Worm (Caenorhabditis elegans): ENCODE results near the gene kars-1.

ce11 chrII:7095970-7096369, 23.8 kb upstream of the kars-1 start:
- no peak for TF ChIP-seq ref-1 (GFP tag; conservative IDR thresholded peaks at IDR 0.05)
- no peak for TF ChIP-seq T22C8.4 (GFP tag; IDR thresholded peaks at IDR 0.05)
